Fruit fly (Drosophila melanogaster) whole organism, embryonic: ENCODE results near the gene CG13067.

Source experiments
- CG10209 ChIP-seq: fragments of 200-800 bp; sonication (Bioruptor generic); optimal IDR thresholded peaks from 3 replicates; lab custom pipeline; 2017; ENCODE audit warnings: missing biosample characterization, mild to moderate bottlenecking, missing genetic modification characterization, missing genetic modification reagents
- CG10321 ChIP-seq: fragments of 200-800 bp; sonication (Bioruptor generic); IDR thresholded peaks from 2 replicates; pipeline ENCODE4 v1.3.6; 2022; ENCODE audit warnings: missing biosample characterization, missing genetic modification characterization
- CG12219 ChIP-seq: fragments of 200-800 bp; sonication (Bioruptor generic); optimal IDR thresholded peaks from 3 replicates; lab custom pipeline; 2018; ENCODE audit warnings: missing biosample characterization, mild to moderate bottlenecking, missing genetic modification characterization
- CG1233 ChIP-seq: fragments of 200-800 bp; sonication (Bioruptor generic); optimal IDR thresholded peaks from 4 replicates; lab custom pipeline; 2018; ENCODE audit warnings: missing biosample characterization, mild to moderate bottlenecking, missing genetic modification characterization
- CG15601 ChIP-seq: fragments of 200-800 bp; sonication (Bioruptor generic); optimal IDR thresholded peaks from 3 replicates; lab custom pipeline; 2019; ENCODE audit warnings: missing biosample characterization, mild to moderate bottlenecking, missing genetic modification characterization, moderate library complexity
- CG17186 ChIP-seq: fragments of 200-800 bp; sonication (Bioruptor generic); optimal IDR thresholded peaks from 3 replicates; lab custom pipeline; 2017; ENCODE audit warnings: missing biosample characterization, missing genetic modification reagents, missing genetic modification characterization
- CG18599 ChIP-seq: fragments of 200-800 bp; sonication (Bioruptor generic); optimal IDR thresholded peaks from 3 replicates; lab custom pipeline; 2017; ENCODE audit warnings: missing biosample characterization, missing genetic modification characterization, mild to moderate bottlenecking, moderate library complexity, missing genetic modification reagents
- CG30431 ChIP-seq: fragments of 200-800 bp; sonication (Bioruptor generic); optimal IDR thresholded peaks from 2 replicates; lab custom pipeline; 2017; ENCODE audit warnings: missing biosample characterization, missing genetic modification characterization
- CG3838 ChIP-seq: fragments of 200-800 bp; sonication (Bioruptor generic); optimal IDR thresholded peaks from 3 replicates; lab custom pipeline; 2016; ENCODE audit warnings: missing biosample characterization, missing genetic modification characterization
- CG8359 ChIP-seq: fragments of 200-800 bp; sonication (Bioruptor generic); optimal IDR thresholded peaks from 2 replicates; lab custom pipeline; 2017; ENCODE audit warnings: missing biosample characterization, mild to moderate bottlenecking, missing genetic modification characterization, borderline replicate concordance
- Deaf1 ChIP-seq: fragments of 200-800 bp; optimal IDR thresholded peaks from 3 replicates; lab custom pipeline; 2019; ENCODE audit warnings: missing biosample characterization, mild to moderate bottlenecking, missing genetic modification characterization, moderate library complexity
- Fer3 ChIP-seq: fragments of 200-800 bp; sonication (Bioruptor generic); optimal IDR thresholded peaks from 2 replicates; lab custom pipeline; 2018; ENCODE audit warnings: missing biosample characterization, mild to moderate bottlenecking, missing genetic modification characterization, moderate library complexity
- HLH3B ChIP-seq: fragments of 200-800 bp; sonication (Bioruptor generic); IDR thresholded peaks from 2 replicates; pipeline ENCODE4 v1.3.6; 2022; ENCODE audit warnings: missing biosample characterization, missing genetic modification characterization
- HLHmδ ChIP-seq: fragments of 200-800 bp; sonication (Bioruptor generic); optimal IDR thresholded peaks from 2 replicates; lab custom pipeline; 2018; ENCODE audit warnings: missing biosample characterization, mild to moderate bottlenecking, missing genetic modification characterization, moderate library complexity
- MTF-1 ChIP-seq: fragments of 200-800 bp; sonication (Bioruptor generic); optimal IDR thresholded peaks from 2 replicates; lab custom pipeline; 2018; ENCODE audit warnings: missing biosample characterization, mild to moderate bottlenecking, missing genetic modification characterization, borderline replicate concordance
- Nf-YC ChIP-seq: fragments of 200-800 bp; optimal IDR thresholded peaks from 3 replicates; lab custom pipeline; 2019; ENCODE audit warnings: missing biosample characterization, mild to moderate bottlenecking, missing genetic modification characterization, moderate library complexity
- Ptx1 ChIP-seq: fragments of 200-800 bp; sonication (Bioruptor generic); IDR thresholded peaks from 2 replicates; pipeline ENCODE4 v1.3.6; 2022; ENCODE audit warnings: missing biosample characterization, missing genetic modification characterization
- Ssrp ChIP-seq: fragments of 200-800 bp; sonication (Bioruptor generic); optimal IDR thresholded peaks from 2 replicates; lab custom pipeline; 2018; ENCODE audit warnings: missing biosample characterization, mild to moderate bottlenecking, missing genetic modification characterization, moderate library complexity
- chinmo ChIP-seq: fragments of 200-800 bp; sonication (Bioruptor generic); IDR thresholded peaks from 4 replicates; pipeline ENCODE4 v1.3.6; 2022; ENCODE audit warnings: missing biosample characterization, missing genetic modification characterization; ENCODE audit not compliant: partially characterized antibody
- ci ChIP-seq: fragments of 200-800 bp; sonication (Bioruptor generic); IDR thresholded peaks from 3 replicates; pipeline ENCODE4 v1.3.6; 2022; ENCODE audit warnings: missing biosample characterization, missing genetic modification characterization
- croc ChIP-seq: fragments of 200-800 bp; sonication (Bioruptor generic); conservative IDR thresholded peaks from 3 replicates; pipeline ENCODE4 v1.3.6; 2022; ENCODE audit warnings: missing biosample characterization, missing genetic modification characterization
- cwo ChIP-seq: fragments of 200-800 bp; sonication (Bioruptor generic); optimal IDR thresholded peaks from 3 replicates; lab custom pipeline; 2017; ENCODE audit warnings: missing biosample characterization, missing genetic modification characterization, mild to moderate bottlenecking, moderate library complexity, missing genetic modification reagents
- gce ChIP-seq: fragments of 200-800 bp; sonication (Bioruptor generic); IDR thresholded peaks from 3 replicates; pipeline ENCODE4 v1.3.6; 2022; ENCODE audit warnings: missing biosample characterization, missing genetic modification characterization
- gt ChIP-seq: fragments of 200-800 bp; sonication (Bioruptor generic); IDR thresholded peaks from 2 replicates; pipeline ENCODE4 v1.3.6; 2022; ENCODE audit warnings: missing biosample characterization, missing genetic modification characterization
- ind ChIP-seq: fragments of 200-800 bp; sonication (Bioruptor generic); optimal IDR thresholded peaks from 3 replicates; lab custom pipeline; 2016; ENCODE audit warnings: missing biosample characterization, missing genetic modification characterization
- klu ChIP-seq: fragments of 200-800 bp; sonication (Bioruptor generic); IDR thresholded peaks from 2 replicates; pipeline ENCODE4 v1.3.6; 2022; ENCODE audit warnings: missing biosample characterization, missing genetic modification characterization
- lov ChIP-seq, 2 experiments: fragments of 200-800 bp in 1 of 2; fragments of >200 bp in 1 of 2; sonication (Bioruptor generic) in 1 of 2; IDR thresholded peaks in 1 of 2; optimal IDR thresholded peaks in 1 of 2; 2 replicates in 1 of 2; 3 replicates in 1 of 2; pipeline versions ENCODE4 v1.3.6 to Lab custom; 2017 to 2022; ENCODE audit warnings: missing biosample characterization in 1 of 2, missing genetic modification characterization in 1 of 2
- p53 ChIP-seq: fragments of 200-800 bp; sonication (Bioruptor generic); optimal IDR thresholded peaks from 2 replicates; lab custom pipeline; 2016; ENCODE audit warnings: missing biosample characterization, missing genetic modification characterization
- pfk ChIP-seq: fragments of 200-800 bp; sonication (Bioruptor generic); optimal IDR thresholded peaks from 2 replicates; lab custom pipeline; 2018; ENCODE audit warnings: missing biosample characterization, mild to moderate bottlenecking, missing genetic modification characterization, moderate library complexity
- psq ChIP-seq: fragments of 200-800 bp; sonication (Bioruptor generic); optimal IDR thresholded peaks from 2 replicates; lab custom pipeline; 2017; ENCODE audit warnings: missing biosample characterization, missing genetic modification characterization
- scrt ChIP-seq: fragments of 200-800 bp; sonication (Bioruptor generic); optimal IDR thresholded peaks from 2 replicates; lab custom pipeline; 2018; ENCODE audit warnings: missing biosample characterization, mild to moderate bottlenecking, missing genetic modification characterization, moderate library complexity
- shn ChIP-seq: fragments of 200-800 bp; sonication (Bioruptor generic); optimal IDR thresholded peaks from 3 replicates; lab custom pipeline; 2016; ENCODE audit warnings: missing biosample characterization, missing genetic modification characterization
- sisA ChIP-seq: fragments of 200-800 bp; sonication (Bioruptor generic); IDR thresholded peaks from 2 replicates; pipeline ENCODE4 v1.3.6; 2022; ENCODE audit warnings: missing biosample characterization, missing genetic modification characterization
- slbo ChIP-seq: fragments of 200-800 bp; sonication (Bioruptor generic); IDR thresholded peaks from 2 replicates; pipeline ENCODE4 v1.3.6; 2022; ENCODE audit warnings: missing biosample characterization, missing genetic modification characterization
- sob ChIP-seq: fragments of 200-800 bp; sonication (Bioruptor generic); IDR thresholded peaks from 2 replicates; pipeline ENCODE4 v1.3.6; 2022; ENCODE audit warnings: missing biosample characterization, missing genetic modification characterization
- twi ChIP-seq: fragments of 200-800 bp; optimal IDR thresholded peaks from 2 replicates; lab custom pipeline; 2019; ENCODE audit warnings: missing biosample characterization, mild to moderate bottlenecking, missing genetic modification characterization, moderate library complexity

Gene CG13067

DNA sequence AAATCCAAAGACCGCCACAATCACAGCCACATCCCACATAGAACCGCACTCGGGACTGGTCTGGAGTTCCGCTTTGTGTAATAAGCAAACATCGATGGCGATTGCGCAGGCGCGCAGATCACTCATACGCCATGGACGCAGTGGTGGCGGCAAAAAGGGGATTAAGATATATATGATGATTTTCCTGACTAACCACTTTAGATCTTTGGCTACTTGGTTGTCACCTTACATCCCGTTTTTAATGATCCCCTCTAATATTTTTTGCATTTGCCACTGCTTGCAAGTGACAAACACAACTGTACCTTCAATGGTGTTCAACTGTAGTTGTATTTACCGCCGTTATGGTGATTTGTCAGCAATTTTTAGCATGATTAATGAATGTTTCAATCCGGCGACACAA is 38.9 kb downstream of the CG13067 start (continued):
- TF ChIP-seq CG10209 (GFP tag; lab: Kevin White, UChicago) (no peak), CG18599 (GFP tag; lab: Kevin White, UChicago) (peak; percentile 42), Fer3 (peak; percentile 2), pfk (no peak), Ptx1 (GFP tag; lab: Robert Waterston, UW) (0 out of 2 replicates have a peak, but pooled peaks have one; percentile 13), sob (GFP tag; lab: Robert Waterston, UW) (peak; percentile 46; the same call in 1 of the 2 replicates), Nf-YC (tag; lab: Kevin White, UChicago) (no peak), cwo (GFP tag; lab: Kevin White, UChicago) (peak; percentile 9), CG10321 (no peak), sisA (peak; percentile 21; the same call in 1 of the 2 replicates)

- TF ChIP-seq CG3838 (GFP tag; lab: Kevin White, UChicago), result no peak
- TF ChIP-seq shn, result no peak
- no peak for TF ChIP-seq lov (optimal IDR thresholded peaks at IDR 0.05; lab: Kevin White, UChicago)
- TF ChIP-seq lov (GFP tag; IDR thresholded peaks at IDR 0.05; lab: Robert Waterston, UW), result 0 out of 3 replicates have a peak, but pooled peaks have one; percentile 22
- no peak for TF ChIP-seq CG1233 (GFP tag; lab: Kevin White, UChicago)
Measured at dm6 chr3L:16313985-16314384, 42.9 kb downstream of the CG13067 start, which contains the start of gene CG13062. CG13062 (plus strand) TSS chr3L:16314285.

- no peak for TF ChIP-seq psq (GFP tag; lab: Kevin White, UChicago)
- no peak for TF ChIP-seq p53
- TF ChIP-seq gce (GFP tag; lab: Robert Waterston, UW), result no peak
- TF ChIP-seq CG30431, result no peak
- TF ChIP-seq HLHmδ (GFP tag; lab: Kevin White, UChicago), result no peak
- TF ChIP-seq HLH3B (GFP tag; lab: Robert Waterston, UW), result no peak
- no peak for TF ChIP-seq croc (GFP tag; lab: Robert Waterston, UW)
- TF ChIP-seq gt (GFP tag; lab: Robert Waterston, UW), result no peak
- no peak for TF ChIP-seq Ssrp (tag; lab: Kevin White, UChicago)
- no peak for TF ChIP-seq CG17186 (GFP tag; lab: Kevin White, UChicago)
- no peak for TF ChIP-seq klu (GFP tag; lab: Robert Waterston, UW)
- TF ChIP-seq twi, result no peak
- no peak for TF ChIP-seq CG12219
- TF ChIP-seq Fer3, result no peak
- TF ChIP-seq MTF-1 (GFP tag; lab: Kevin White, UChicago), result no peak
- no peak for TF ChIP-seq CG15601 (tag; lab: Kevin White, UChicago)
- TF ChIP-seq ci (GFP tag; lab: Robert Waterston, UW), result no peak
Measured at dm6 chr3L:16317724-16318123, 46.6 kb downstream of the CG13067 start, which contains the start of gene Nplp3. Nplp3 (plus strand) TSS chr3L:16318024.

- TF ChIP-seq chinmo (GFP tag; lab: Robert Waterston, UW) (0 out of 4 replicates have a peak, but pooled peaks have one; percentile 61), slbo (no peak), scrt (GFP tag; lab: Kevin White, UChicago) (no peak), CG8359 (no peak), ind (GFP tag; lab: Kevin White, UChicago) (no peak), Deaf1 (tag; lab: Kevin White, UChicago) (peak; percentile 68)
Measured at dm6 chr3L:16319399-16319906, 48.4 kb downstream of the CG13067 start, which contains the start of the genes CG13041 and CG13060. CG13041 (minus strand) TSS chr3L:16319526. CG13060 (plus strand) TSS chr3L:16319856.
